Fruit fly (Drosophila melanogaster) whole organism, adult: ENCODE data around the gene rngo.

Experiments
- Hr96 ChIP-seq: fragments of 200-800 bp; sonication (Bioruptor generic); optimal IDR thresholded peaks from 2 replicates; lab custom pipeline; 2016; ENCODE audit warnings: missing biosample characterization, missing genetic modification characterization
- bab1 ChIP-seq: fragments of 200-800 bp; sonication (Bioruptor generic); optimal IDR thresholded peaks from 3 replicates; lab custom pipeline; 2019; ENCODE audit warnings: missing biosample characterization, mild to moderate bottlenecking, missing genetic modification characterization, moderate library complexity
- cnc ChIP-seq, 2 experiments: fragments of >200 bp; optimal IDR thresholded peaks; 2 replicates each; lab custom pipeline; 2017
- toe ChIP-seq: fragments of 200-800 bp; sonication (Bioruptor generic); optimal IDR thresholded peaks from 2 replicates; lab custom pipeline; 2016; ENCODE audit warnings: missing biosample characterization, missing genetic modification characterization

- TF ChIP-seq toe (GFP tag; lab: Kevin White, UChicago) (no peak), cnc (optimal IDR thresholded peaks at IDR 0.05; lab: Kevin White, UChicago) (no peak), Hr96 (GFP tag; lab: Kevin White, UChicago) (no peak), bab1 (no peak)
These were observed 1.1 kb downstream of the rngo start for dm6 chrX:16442361-16442760.
